In the genomic region with DNA sequence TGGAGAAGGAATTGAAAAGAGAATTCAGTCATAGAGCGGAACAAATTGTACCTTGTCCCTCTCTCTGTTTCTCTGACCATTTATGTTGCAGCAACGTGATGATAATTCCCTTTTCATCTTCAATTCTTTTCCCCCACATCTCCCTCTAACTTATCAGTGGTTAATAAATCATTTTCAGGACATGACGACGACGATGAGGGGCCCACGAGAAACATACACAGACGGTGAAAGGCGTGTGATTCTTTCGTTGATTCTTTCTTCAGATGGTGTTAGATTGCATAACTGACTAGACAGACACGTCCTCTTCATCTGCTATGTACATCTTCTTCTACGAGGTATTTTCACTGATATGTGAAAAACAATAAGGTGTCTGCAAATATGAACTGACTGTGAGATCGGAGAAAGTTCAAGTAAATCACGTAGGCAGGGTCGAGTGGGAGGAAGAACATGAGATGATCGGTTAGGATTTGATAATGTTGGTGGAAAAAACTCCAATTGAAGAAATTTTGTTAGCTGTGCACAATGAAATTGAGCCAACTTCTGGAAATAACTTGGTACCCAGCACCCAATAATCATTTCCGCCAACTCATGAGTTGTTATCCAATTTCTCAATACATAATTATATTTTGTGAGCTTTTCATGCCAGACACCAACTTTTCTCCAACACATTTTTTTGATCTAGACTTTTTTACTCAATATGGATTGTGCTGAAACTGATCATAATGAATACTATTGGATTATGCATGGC, we compare ENCODE assay signal across 1 worm cellular context.
TF ChIP-seq lines count a peak whose summit lies in the region.

Gene srh-17, plus strand, starts transcription at position 698 of the 748 bp plus-strand sequence.

TF ChIP-seq in whole organism, L1 larva, 84 proteins besides CTCF, POLR2A, EP300 and RAD21 (continued from another document):
- TF ChIP-seq vab-15 (tag; optimal IDR thresholded peaks at IDR 0.05; lab: Kevin White, UChicago) (no peak), skn-1 (tag; optimal IDR thresholded peaks at IDR 0.05; lab: Kevin White, UChicago) (peak; percentile 1), lir-3 (tag; optimal IDR thresholded peaks at IDR 0.05; lab: Kevin White, UChicago; ENCODE audit: poor library complexity) (no peak), nhr-71 (tag; optimal IDR thresholded peaks at IDR 0.05; lab: Kevin White, UChicago) (peak; percentile 77), unc-62 (GFP tag; optimal IDR thresholded peaks at IDR 0.05; lab: Kevin White, UChicago) (no peak), grh-1 (GFP tag; IDR thresholded peaks at IDR 0.05; lab: Robert Waterston, UW) (peak; percentile 50; the same call in 1 of the 2 replicates), F16B12.6 (tag; optimal IDR thresholded peaks at IDR 0.05; lab: Kevin White, UChicago) (no peak), hpl-2 (GFP tag; optimal IDR thresholded peaks at IDR 0.05; lab: Kevin White, UChicago) (no peak), tbx-2 (tag; optimal IDR thresholded peaks at IDR 0.05; lab: Kevin White, UChicago) (peak; percentile 59), nhr-19 (GFP tag; conservative IDR thresholded peaks at IDR 0.05; lab: Robert Waterston, UW) (peak; percentile 43), irx-1 (tag; optimal IDR thresholded peaks at IDR 0.05; lab: Kevin White, UChicago) (no peak), unc-86 (tag; optimal IDR thresholded peaks at IDR 0.05; lab: Kevin White, UChicago) (no peak), ceh-63 (GFP tag; optimal IDR thresholded peaks at IDR 0.05; lab: Kevin White, UChicago) (no peak), nhr-76 (tag; optimal IDR thresholded peaks at IDR 0.05; lab: Kevin White, UChicago) (no peak), alr-1 (tag; optimal IDR thresholded peaks at IDR 0.05; lab: Kevin White, UChicago; ENCODE audit: borderline replicate concordance) (no peak), nhr-12 (tag; optimal IDR thresholded peaks at IDR 0.05; lab: Kevin White, UChicago) (no peak), pag-3 (tag; optimal IDR thresholded peaks at IDR 0.05; lab: Kevin White, UChicago; ENCODE audit: borderline replicate concordance, insufficient read depth) (no peak), lin-39 (tag; optimal IDR thresholded peaks at IDR 0.05; lab: Kevin White, UChicago) (no peak), nhr-84 (tag; optimal IDR thresholded peaks at IDR 0.05; lab: Kevin White, UChicago) (no peak), fkh-4 (tag; optimal IDR thresholded peaks at IDR 0.05; lab: Kevin White, UChicago; ENCODE audit: borderline replicate concordance) (no peak), lin-35 (GFP tag; optimal IDR thresholded peaks at IDR 0.05; lab: Kevin White, UChicago) (peak in 1 of 2 experiments; percentile 74), rnt-1 (tag; optimal IDR thresholded peaks at IDR 0.05; lab: Kevin White, UChicago) (no peak), sptf-1 (tag; optimal IDR thresholded peaks at IDR 0.05; lab: Kevin White, UChicago) (no peak), efl-1 (optimal IDR thresholded peaks at IDR 0.05; lab: Kevin White, UChicago) (no peak), efl-1 (GFP tag; optimal IDR thresholded peaks at IDR 0.05 in 1 of 2; lab: Kevin White, UChicago) (no peak), lin-15B (tag; optimal IDR thresholded peaks at IDR 0.05; lab: Kevin White, UChicago) (no peak), sup-37 (GFP tag; optimal IDR thresholded peaks at IDR 0.05; lab: Kevin White, UChicago) (no peak), nhr-90 (tag; optimal IDR thresholded peaks at IDR 0.05; lab: Kevin White, UChicago; ENCODE audit: poor library complexity) (peak; percentile 73), nhr-237 (tag; optimal IDR thresholded peaks at IDR 0.05; lab: Kevin White, UChicago) (no peak), fos-1 (tag; optimal IDR thresholded peaks at IDR 0.05; lab: Kevin White, UChicago) (no peak), snpc-4 (tag; optimal IDR thresholded peaks at IDR 0.05; lab: Kevin White, UChicago) (no peak), C16A3.4 (tag; optimal IDR thresholded peaks at IDR 0.05; lab: Kevin White, UChicago) (no peak), lin-13 (GFP tag; optimal IDR thresholded peaks at IDR 0.05; lab: Kevin White, UChicago) (no peak), tlp-1 (tag; optimal IDR thresholded peaks at IDR 0.05; lab: Kevin White, UChicago) (no peak), fkh-8 (tag; optimal IDR thresholded peaks at IDR 0.05; lab: Kevin White, UChicago) (no peak), ama-1 (optimal IDR thresholded peaks at IDR 0.05; lab: Kevin White, UChicago) (no peak), blmp-1 (tag; optimal IDR thresholded peaks at IDR 0.05; lab: Kevin White, UChicago) (peak; percentile 91), C04F5.9 (tag; optimal IDR thresholded peaks at IDR 0.05; lab: Kevin White, UChicago) (no peak), sox-4 (tag; optimal IDR thresholded peaks at IDR 0.05; lab: Kevin White, UChicago) (no peak)
